Fruit fly (Drosophila melanogaster) whole organism, wandering third instar larva: ENCODE measurements around the gene Tusp.

Experiments
- Dfd ChIP-seq: fragments of >200 bp; optimal IDR thresholded peaks from 2 replicates; lab custom pipeline; 2017; ENCODE audit warnings: missing biosample characterization, missing genetic modification characterization
- Sp1 ChIP-seq: fragments of 200-800 bp; sonication (Bioruptor generic); optimal IDR thresholded peaks from 3 replicates; lab custom pipeline; 2019; ENCODE audit warnings: missing biosample characterization, mild to moderate bottlenecking, missing genetic modification characterization, moderate library complexity
- h ChIP-seq: fragments of 200-800 bp; sonication (Bioruptor generic); optimal IDR thresholded peaks from 3 replicates; lab custom pipeline; 2016; ENCODE audit warnings: missing biosample characterization, mild to moderate bottlenecking, missing genetic modification characterization

DNA sequence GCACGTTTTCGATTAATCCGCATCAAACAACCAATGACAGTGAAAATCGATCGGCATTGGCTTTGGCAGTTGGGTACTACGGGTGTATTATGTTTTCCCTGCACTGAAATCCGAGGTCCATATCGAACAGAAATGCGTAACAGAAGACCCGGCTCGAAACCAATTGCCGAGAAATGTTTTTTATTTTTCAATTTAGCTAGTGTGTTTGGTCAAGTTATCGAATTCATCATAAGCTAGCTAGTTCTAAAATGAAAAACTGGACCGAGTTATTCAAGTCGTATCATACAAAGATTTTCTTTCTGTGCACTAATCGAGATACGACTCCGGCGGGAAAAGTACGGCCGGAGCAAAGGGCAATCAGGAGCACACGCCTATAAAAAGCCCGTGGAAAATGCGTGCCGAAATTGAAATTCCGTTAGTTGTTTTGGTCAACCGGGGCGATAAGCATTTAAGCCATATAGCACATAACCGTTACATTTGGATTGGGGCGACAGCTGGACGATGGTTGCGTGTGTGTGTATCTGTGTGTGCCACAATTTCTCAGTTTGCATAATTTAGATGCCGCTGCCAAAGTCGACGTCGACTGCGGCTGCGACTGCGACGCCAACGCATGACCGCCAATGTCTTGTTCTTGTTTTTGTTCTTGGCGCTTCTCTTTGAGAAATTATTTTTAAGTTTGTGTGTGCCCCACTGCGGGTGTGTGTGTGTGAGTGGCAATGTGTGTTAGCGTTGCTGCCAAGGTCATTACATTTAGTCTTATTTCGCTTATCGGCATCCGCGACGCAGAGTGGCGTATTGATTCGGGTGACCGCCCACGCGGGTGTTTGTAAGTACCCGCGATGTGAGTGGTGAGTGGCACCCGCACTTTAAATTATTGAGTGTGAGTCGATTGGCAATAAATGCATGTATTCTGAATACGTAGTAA lies 1.7 kb downstream of the Tusp start:
- TF ChIP-seq Sp1 (GFP tag; lab: Kevin White, UChicago) (no peak), Dfd (GFP tag; lab: Kevin White, UChicago) (no peak), h (GFP tag; lab: Kevin White, UChicago) (no peak)
